Worm (Caenorhabditis elegans) whole organism, L4/young adult: ENCODE data around the gene glp-1.

Experiments
- dao-5 ChIP-seq: sonication (generic microtip); optimal IDR thresholded peaks from 2 replicates; lab custom pipeline; 2016; ENCODE audit warnings: missing genotype, missing genetic modification characterization, moderate library complexity, missing compliant biosample characterization
- him-1 ChIP-seq: sonication (generic microtip); optimal IDR thresholded peaks from 2 replicates; lab custom pipeline; 2016; ENCODE audit warnings: missing genotype, missing genetic modification reagents, missing genetic modification characterization, missing compliant biosample characterization

- no peak for TF ChIP-seq him-1 (tag; lab: Kevin White, UChicago)
- TF ChIP-seq dao-5 (tag; lab: Kevin White, UChicago), result no peak
Observed at ce11 chrIII:9071372-9071771, 20.7 kb upstream of the glp-1 start, which contains the start of gene lin-12.
